Fruit fly (Drosophila melanogaster): Measurements from ENCODE around the gene ArgRS.
"Not testable (repeated sequence)": the region's sequence is repeated elsewhere in the genome, so short reads cannot be mapped to it uniquely, and the experiment has no call there.

The ArgRS gene

dm6 chrX:15795951-15796443, 47.9 kb downstream of the ArgRS start, which contains the start of gene sordd1:
Gene sordd1 (minus strand): TSS chrX:15796028.
- not testable (repeated sequence) for TF ChIP-seq CG17801 (GFP tag; optimal IDR thresholded peaks at IDR 0.05; ENCODE audit: partially characterized antibody)
